Worm (Caenorhabditis elegans) whole organism, young adult: ENCODE data around the gene ttr-29.

Experiments
- B0336.3 ChIP-seq: fragments of 200-800 bp; sonication (Bioruptor generic); IDR thresholded peaks from 2 replicates; pipeline ENCODE4 v1.3.6; 2022; ENCODE audit warnings: missing genetic modification characterization, missing compliant biosample characterization
- D2030.7 ChIP-seq: fragments of 200-800 bp; sonication (Bioruptor generic); IDR thresholded peaks from 2 replicates; pipeline ENCODE4 v1.3.6; 2022; ENCODE audit warnings: missing genetic modification reagents, missing genetic modification characterization, missing compliant biosample characterization
- F10E7.11 ChIP-seq: sonication (generic microtip); optimal IDR thresholded peaks from 2 replicates; lab custom pipeline; 2017; ENCODE audit warnings: mild to moderate bottlenecking, missing genetic modification characterization, moderate library complexity, missing compliant biosample characterization
- F23B12.7 ChIP-seq: sonication (generic microtip); optimal IDR thresholded peaks from 2 replicates; lab custom pipeline; 2017; ENCODE audit warnings: missing genetic modification characterization, mild to moderate bottlenecking, missing compliant biosample characterization, antibody characterized with exemption, moderate library complexity; ENCODE audit not compliant: insufficient read depth
- F33H1.4 ChIP-seq: fragments of 200-800 bp; sonication (Bioruptor generic); IDR thresholded peaks from 2 replicates; pipeline ENCODE4 v1.3.6; 2022; ENCODE audit warnings: missing genetic modification reagents, missing genetic modification characterization, missing compliant biosample characterization
- K11D2.4 ChIP-seq: fragments of 200-800 bp; sonication (Bioruptor generic); IDR thresholded peaks from 2 replicates; pipeline ENCODE4 v1.3.6; 2022; ENCODE audit warnings: missing genetic modification reagents, missing genetic modification characterization, missing compliant biosample characterization
- T07F8.4 ChIP-seq: sonication (generic microtip); optimal IDR thresholded peaks from 2 replicates; lab custom pipeline; 2016; ENCODE audit warnings: mild to moderate bottlenecking, missing genetic modification characterization, moderate library complexity, missing compliant biosample characterization
- Y56A3A.18 ChIP-seq: fragments of 200-800 bp; sonication (Bioruptor generic); IDR thresholded peaks from 2 replicates; pipeline ENCODE4 v1.3.6; 2022; ENCODE audit warnings: missing genetic modification reagents, missing genetic modification characterization, missing compliant biosample characterization
- Y67H2A.10 ChIP-seq: fragments of 200-800 bp; sonication (Bioruptor generic); conservative IDR thresholded peaks from 2 replicates; pipeline ENCODE4 v1.3.6; 2022; ENCODE audit warnings: missing genetic modification reagents, missing genetic modification characterization, missing compliant biosample characterization
- Y95B8A.8 ChIP-seq: fragments of 200-800 bp; sonication (Bioruptor generic); IDR thresholded peaks from 2 replicates; pipeline ENCODE4 v1.3.6; 2022; ENCODE audit warnings: missing genetic modification reagents, missing genetic modification characterization, missing compliant biosample characterization
- ZK185.1 ChIP-seq: sonication (generic microtip); optimal IDR thresholded peaks from 2 replicates; lab custom pipeline; 2016; ENCODE audit warnings: mild to moderate bottlenecking, missing genetic modification characterization, missing compliant biosample characterization; ENCODE audit not compliant: poor library complexity, severe bottlenecking
- aptf-3 ChIP-seq: fragments of 200-800 bp; sonication (Bioruptor generic); IDR thresholded peaks from 2 replicates; pipeline ENCODE4 v1.3.6; 2022; ENCODE audit warnings: missing genetic modification characterization, missing compliant biosample characterization
- atf-7 ChIP-seq: sonication (generic microtip); optimal IDR thresholded peaks from 2 replicates; lab custom pipeline; 2017; ENCODE audit warnings: mild to moderate bottlenecking, missing genetic modification characterization, missing compliant biosample characterization
- attf-3 ChIP-seq: fragments of 200-800 bp; sonication (Bioruptor generic); conservative IDR thresholded peaks from 2 replicates; pipeline ENCODE4 v1.3.6; 2022; ENCODE audit warnings: missing genetic modification reagents, missing genetic modification characterization, missing compliant biosample characterization
- attf-5 ChIP-seq: fragments of 200-800 bp; sonication (Bioruptor generic); optimal IDR thresholded peaks from 2 replicates; lab custom pipeline; 2018; ENCODE audit warnings: mild to moderate bottlenecking, missing genetic modification characterization, missing compliant biosample characterization
- bed-1 ChIP-seq: fragments of 200-800 bp; sonication (Bioruptor generic); IDR thresholded peaks from 2 replicates; pipeline ENCODE4 v1.3.6; 2022; ENCODE audit warnings: missing genetic modification reagents, missing genetic modification characterization, missing compliant biosample characterization
- ccch-3 ChIP-seq: fragments of 200-800 bp; sonication (Bioruptor generic); optimal IDR thresholded peaks from 2 replicates; lab custom pipeline; 2018; ENCODE audit warnings: mild to moderate bottlenecking, missing genetic modification characterization, missing compliant biosample characterization
- cebp-2 ChIP-seq: fragments of 200-800 bp; sonication (Bioruptor generic); IDR thresholded peaks from 2 replicates; pipeline ENCODE4 v1.3.6; 2022; ENCODE audit warnings: missing genetic modification characterization, missing compliant biosample characterization
- ceh-100 ChIP-seq: fragments of 200-800 bp; sonication (Bioruptor generic); IDR thresholded peaks from 2 replicates; pipeline ENCODE4 v1.3.6; 2022; ENCODE audit warnings: missing genetic modification reagents, missing genetic modification characterization, missing compliant biosample characterization
- dox-1 ChIP-seq: fragments of 200-800 bp; sonication (Bioruptor generic); IDR thresholded peaks from 2 replicates; pipeline ENCODE4 v1.3.6; 2022; ENCODE audit warnings: missing genetic modification reagents, missing genetic modification characterization, missing compliant biosample characterization
- dpff-1 ChIP-seq: sonication (generic microtip); optimal IDR thresholded peaks from 2 replicates; lab custom pipeline; 2017; ENCODE audit warnings: mild to moderate bottlenecking, missing genetic modification characterization, missing compliant biosample characterization
- dpl-1 ChIP-seq: fragments of 150-350 bp; optimal IDR thresholded peaks from 2 replicates; lab custom pipeline; 2014; ENCODE audit warnings: missing biosample characterization, missing genetic modification reagents, missing genetic modification characterization
- efl-1 ChIP-seq: fragments of 150-350 bp; optimal IDR thresholded peaks from 2 replicates; lab custom pipeline; 2014; ENCODE audit warnings: missing biosample characterization, missing genetic modification reagents, missing genetic modification characterization
- ets-4 ChIP-seq: fragments of 200-800 bp; sonication (Bioruptor generic); optimal IDR thresholded peaks from 2 replicates; lab custom pipeline; 2018; ENCODE audit warnings: mild to moderate bottlenecking, missing genetic modification characterization, missing compliant biosample characterization
- him-1 ChIP-seq: sonication (generic microtip); optimal IDR thresholded peaks from 2 replicates; lab custom pipeline; 2016; ENCODE audit warnings: missing genotype, missing genetic modification reagents, missing genetic modification characterization, missing compliant biosample characterization
- hmg-1.2 ChIP-seq: fragments of 200-800 bp; sonication (Bioruptor generic); IDR thresholded peaks from 2 replicates; pipeline ENCODE4 v1.3.6; 2022; ENCODE audit warnings: missing genetic modification reagents, missing genetic modification characterization, missing compliant biosample characterization
- hsf-1 ChIP-seq: fragments of 200-800 bp; sonication (Bioruptor generic); IDR thresholded peaks from 2 replicates; pipeline ENCODE4 v1.3.6; 2022; ENCODE audit warnings: missing genetic modification reagents, missing genetic modification characterization, missing compliant biosample characterization
- let-607 ChIP-seq, 2 experiments: fragments of 200-800 bp in 1 of 2; sonication (Bioruptor generic) in 1 of 2; sonication (generic microtip) in 1 of 2; optimal IDR thresholded peaks; 2 replicates each; lab custom pipeline; 2016 to 2018; ENCODE audit warnings: mild to moderate bottlenecking in 2 of 2, missing compliant biosample characterization in 2 of 2, missing genetic modification characterization in 2 of 2, moderate library complexity in 2 of 2, missing genotype in 1 of 2
- lin-54 ChIP-seq: fragments of 200-800 bp; sonication (Bioruptor generic); optimal IDR thresholded peaks from 2 replicates; lab custom pipeline; 2018; ENCODE audit warnings: mild to moderate bottlenecking, missing genetic modification characterization, missing compliant biosample characterization
- madf-3 ChIP-seq: fragments of 200-800 bp; sonication (Bioruptor generic); IDR thresholded peaks from 2 replicates; pipeline ENCODE4 v1.3.6; 2022; ENCODE audit warnings: missing genetic modification reagents, missing genetic modification characterization, missing compliant biosample characterization
- madf-8 ChIP-seq: fragments of 200-800 bp; sonication (Bioruptor generic); conservative IDR thresholded peaks from 2 replicates; pipeline ENCODE4 v1.3.6; 2022; ENCODE audit warnings: missing genetic modification reagents, missing genetic modification characterization, missing compliant biosample characterization
- mcd-1 ChIP-seq: fragments of 200-800 bp; sonication (Bioruptor generic); IDR thresholded peaks from 2 replicates; pipeline ENCODE4 v1.3.6; 2022; ENCODE audit warnings: missing genetic modification reagents, missing genetic modification characterization, missing compliant biosample characterization
- nfya-2 ChIP-seq: fragments of 200-800 bp; sonication (Bioruptor generic); IDR thresholded peaks from 2 replicates; pipeline ENCODE4 v1.3.6; 2022; ENCODE audit warnings: missing genetic modification reagents, missing genetic modification characterization, missing compliant biosample characterization
- nhr-27 ChIP-seq: fragments of 200-800 bp; sonication (Bioruptor generic); optimal IDR thresholded peaks from 2 replicates; lab custom pipeline; 2018; ENCODE audit warnings: mild to moderate bottlenecking, missing genetic modification characterization, moderate library complexity, missing compliant biosample characterization
- nhr-80 ChIP-seq: sonication (generic microtip); optimal IDR thresholded peaks from 2 replicates; lab custom pipeline; 2016; ENCODE audit warnings: missing genetic modification characterization, missing compliant biosample characterization
- pbrm-1 ChIP-seq: fragments of 200-800 bp; sonication (Bioruptor generic); IDR thresholded peaks from 2 replicates; pipeline ENCODE4 v1.3.6; 2022; ENCODE audit warnings: missing genetic modification reagents, missing genetic modification characterization, missing compliant biosample characterization
- snpc-1.1 ChIP-seq: sonication (generic microtip); optimal IDR thresholded peaks from 2 replicates; lab custom pipeline; 2017; ENCODE audit warnings: missing genetic modification characterization, mild to moderate bottlenecking, missing compliant biosample characterization, antibody characterized with exemption, moderate library complexity, missing genotype, missing genetic modification reagents; ENCODE audit not compliant: insufficient read depth
- snpc-3.4 ChIP-seq: sonication (generic microtip); optimal IDR thresholded peaks from 2 replicates; lab custom pipeline; 2017; ENCODE audit warnings: missing genetic modification characterization, mild to moderate bottlenecking, missing compliant biosample characterization, antibody characterized with exemption, moderate library complexity, missing genotype, missing genetic modification reagents
- snpc-4 ChIP-seq, 5 experiments: fragments of 150-350 bp in 1 of 5; sonication (generic microtip) in 4 of 5; optimal IDR thresholded peaks; 2 replicates each; lab custom pipeline; 2014 to 2018; ENCODE audit warnings: missing genetic modification characterization in 5 of 5, missing biosample characterization in 3 of 5, antibody characterized with exemption in 2 of 5, mild to moderate bottlenecking in 2 of 5, missing compliant biosample characterization in 2 of 5, missing genotype in 2 of 5, moderate library complexity in 2 of 5, missing genetic modification reagents in 1 of 5
- tbp1 ChIP-seq: fragments of 200-800 bp; sonication (Bioruptor generic); optimal IDR thresholded peaks from 2 replicates; lab custom pipeline; 2018; ENCODE audit warnings: mild to moderate bottlenecking, missing genetic modification characterization, missing compliant biosample characterization
- tbx-9 ChIP-seq: sonication (generic microtip); optimal IDR thresholded peaks from 2 replicates; lab custom pipeline; 2016; ENCODE audit warnings: borderline replicate concordance, missing genetic modification characterization, inconsistent platforms, missing compliant biosample characterization
- xnd-1 ChIP-seq: sonication (generic microtip); optimal IDR thresholded peaks from 2 replicates; lab custom pipeline; 2016; ENCODE audit warnings: missing genotype, missing genetic modification reagents, missing genetic modification characterization, missing compliant biosample characterization
- ztf-28 ChIP-seq: fragments of 200-800 bp; sonication (Bioruptor generic); IDR thresholded peaks from 2 replicates; pipeline ENCODE4 v1.3.6; 2022; ENCODE audit warnings: missing genetic modification reagents, missing genetic modification characterization, missing compliant biosample characterization
- ztf-3 ChIP-seq: fragments of 200-800 bp; sonication (Bioruptor generic); optimal IDR thresholded peaks from 2 replicates; lab custom pipeline; 2018; ENCODE audit warnings: mild to moderate bottlenecking, missing genetic modification characterization, missing compliant biosample characterization

ttr-29 gene

ce11 chrV:12950812-12951528 is 44.3 kb upstream of the ttr-29 start, which contains the start of the genes T16G1.9 and T16G1.18:
Gene T16G1.9 (minus strand): TSS chrV:12950862.
Gene T16G1.18 (plus strand): TSS chrV:12951304.
- no peak for TF ChIP-seq aptf-3
- TF ChIP-seq hmg-1.2 = peak; percentile 81; the same call in 1 of the 2 replicates
- TF ChIP-seq madf-8 (GFP tag; lab: Robert Waterston, UW) = no peak
- peak; percentile 68 for TF ChIP-seq attf-5 (GFP tag; lab: Kevin White, UChicago)
- no peak for TF ChIP-seq bed-1 (GFP tag; lab: Robert Waterston, UW)
- no peak for TF ChIP-seq Y56A3A.18
- TF ChIP-seq F33H1.4 (GFP tag; lab: Robert Waterston, UW) = no peak
- peak; percentile 19 for TF ChIP-seq efl-1 (GFP tag; lab: Kevin White, UChicago)
- no peak for TF ChIP-seq nfya-2
- peak; percentile 35; the same call in 1 of the 2 replicates for TF ChIP-seq mcd-1 (GFP tag; lab: Robert Waterston, UW)
- no peak for TF ChIP-seq xnd-1 (tag; lab: Kevin White, UChicago)
- peak; percentile 37; the same call in 1 of the 2 replicates for TF ChIP-seq dox-1 (GFP tag; lab: Robert Waterston, UW)
- peak; percentile 86 to 92 for TF ChIP-seq let-607 (tag; optimal IDR thresholded peaks at IDR 0.05; lab: Kevin White, UChicago)
- peak; percentile 51 for TF ChIP-seq nhr-80
- peak; percentile 81 for TF ChIP-seq attf-3 (GFP tag; lab: Robert Waterston, UW)
- TF ChIP-seq snpc-4 (GFP tag; optimal IDR thresholded peaks at IDR 0.05; lab: Kevin White, UChicago) = no peak
- TF ChIP-seq snpc-4 (tag; optimal IDR thresholded peaks at IDR 0.05; lab: Kevin White, UChicago) = peak in 1 of 4 experiments; percentile 33
- TF ChIP-seq D2030.7 = no peak

- TF ChIP-seq snpc-1.1 = no peak
- no peak for TF ChIP-seq ztf-28 (GFP tag; lab: Robert Waterston, UW)
- no peak for TF ChIP-seq cebp-2 (GFP tag; lab: Robert Waterston, UW)
- TF ChIP-seq F10E7.11 (tag; lab: Kevin White, UChicago) = no peak
- TF ChIP-seq T07F8.4 (tag; lab: Kevin White, UChicago) = no peak
- no peak for TF ChIP-seq B0336.3 (GFP tag; lab: Robert Waterston, UW)
- no peak for TF ChIP-seq F23B12.7
- no peak for TF ChIP-seq Y67H2A.10 (GFP tag; lab: Robert Waterston, UW)
- no peak for TF ChIP-seq ceh-100 (GFP tag; lab: Robert Waterston, UW)
- TF ChIP-seq tbp1 (GFP tag; lab: Kevin White, UChicago) = no peak
- no peak for TF ChIP-seq F33H1.4 (GFP tag; lab: Robert Waterston, UW)
- no peak for TF ChIP-seq Y95B8A.8 (GFP tag; lab: Robert Waterston, UW)
- no peak for TF ChIP-seq atf-7 (tag; lab: Kevin White, UChicago)
- no peak for TF ChIP-seq pbrm-1 (GFP tag; lab: Robert Waterston, UW)
- no peak for TF ChIP-seq madf-3 (GFP tag; lab: Robert Waterston, UW)
- no peak for TF ChIP-seq ets-4 (GFP tag; lab: Kevin White, UChicago)
- no peak for TF ChIP-seq hmg-1.2
- no peak for TF ChIP-seq dox-1 (GFP tag; lab: Robert Waterston, UW)
- no peak for TF ChIP-seq dpl-1 (GFP tag; lab: Kevin White, UChicago)
These were observed 43.0 kb upstream of the ttr-29 start, which contains the start of gene T16G1.13 for ce11 chrV:12949607-12950006. Gene T16G1.13 (plus strand): TSS chrV:12949907.

- TF ChIP-seq snpc-4 (GFP tag; optimal IDR thresholded peaks at IDR 0.05; lab: Kevin White, UChicago) (no peak), snpc-4 (tag; optimal IDR thresholded peaks at IDR 0.05; lab: Kevin White, UChicago) (no peak), snpc-3.4 (tag; lab: Kevin White, UChicago) (no peak), F23B12.7 (no peak), ZK185.1 (no peak), tbx-9 (tag; lab: Kevin White, UChicago) (no peak), K11D2.4 (no peak), madf-8 (GFP tag; lab: Robert Waterston, UW) (no peak), ccch-3 (GFP tag; lab: Kevin White, UChicago) (no peak), lin-54 (GFP tag; lab: Kevin White, UChicago) (no peak), ztf-3 (GFP tag; lab: Kevin White, UChicago) (no peak), him-1 (no peak), nhr-27 (tag; lab: Kevin White, UChicago) (no peak), hsf-1 (GFP tag; lab: Robert Waterston, UW) (no peak), dpff-1 (tag; lab: Kevin White, UChicago) (no peak)
These were observed 38.1 kb upstream of the ttr-29 start, which contains the start of gene grl-2 for ce11 chrV:12944775-12945174. Gene grl-2 (plus strand): TSS chrV:12945075.
